Fruit fly (Drosophila melanogaster) whole organism, prepupa: ENCODE results near the gene tx.

Experiments used
- Blimp-1 ChIP-seq: fragments of 200-800 bp; sonication (Bioruptor generic); optimal IDR thresholded peaks from 3 replicates; lab custom pipeline; 2017; ENCODE audit warnings: missing biosample characterization, missing genetic modification characterization, mild to moderate bottlenecking, moderate library complexity, missing genetic modification reagents
- CG10631 ChIP-seq: fragments of 200-800 bp; sonication (Bioruptor generic); optimal IDR thresholded peaks from 2 replicates; lab custom pipeline; 2016; ENCODE audit warnings: missing biosample characterization, missing genetic modification characterization
- CG10669 ChIP-seq: fragments of 200-800 bp; sonication (Bioruptor generic); optimal IDR thresholded peaks from 3 replicates; lab custom pipeline; 2018; ENCODE audit warnings: missing biosample characterization, mild to moderate bottlenecking, missing genetic modification characterization, moderate library complexity
- CG15336 ChIP-seq: fragments of 200-800 bp; sonication (Bioruptor generic); IDR thresholded peaks from 2 replicates; pipeline ENCODE4 v1.3.6; 2022; ENCODE audit warnings: missing biosample characterization, missing genetic modification characterization
- CG16779 ChIP-seq: fragments of 200-800 bp; sonication (Bioruptor generic); optimal IDR thresholded peaks from 3 replicates; lab custom pipeline; 2017; ENCODE audit warnings: missing biosample characterization, mild to moderate bottlenecking, missing genetic modification characterization
- CG3032 ChIP-seq: fragments of 200-800 bp; optimal IDR thresholded peaks from 2 replicates; lab custom pipeline; 2019; ENCODE audit warnings: missing biosample characterization, mild to moderate bottlenecking, missing genetic modification characterization, moderate library complexity
- CG31627 ChIP-seq: fragments of 200-800 bp; sonication (Bioruptor generic); optimal IDR thresholded peaks from 3 replicates; lab custom pipeline; 2016; ENCODE audit warnings: missing biosample characterization, missing genetic modification characterization
- CG34406 ChIP-seq: fragments of 200-800 bp; sonication (Bioruptor generic); optimal IDR thresholded peaks from 3 replicates; lab custom pipeline; 2016; ENCODE audit warnings: missing biosample characterization, missing genetic modification characterization
- CG4318 ChIP-seq: fragments of 200-800 bp; sonication (Bioruptor generic); optimal IDR thresholded peaks from 3 replicates; lab custom pipeline; 2017; ENCODE audit warnings: missing biosample characterization, mild to moderate bottlenecking, missing genetic modification characterization
- CG6163 ChIP-seq: fragments of 200-800 bp; sonication (Bioruptor generic); IDR thresholded peaks from 3 replicates; pipeline ENCODE4 v1.3.6; 2022; ENCODE audit warnings: missing biosample characterization, missing genetic modification characterization
- CG6276 ChIP-seq: fragments of 200-800 bp; sonication (Bioruptor generic); optimal IDR thresholded peaks from 2 replicates; lab custom pipeline; 2017; ENCODE audit warnings: missing biosample characterization, mild to moderate bottlenecking, missing genetic modification characterization
- CG6792 ChIP-seq: fragments of 200-800 bp; sonication (Bioruptor generic); optimal IDR thresholded peaks from 3 replicates; lab custom pipeline; 2016; ENCODE audit warnings: missing biosample characterization, missing genetic modification characterization
- CG6808 ChIP-seq: fragments of 200-800 bp; sonication (Bioruptor generic); optimal IDR thresholded peaks from 3 replicates; lab custom pipeline; 2017; ENCODE audit warnings: missing biosample characterization, missing genetic modification characterization, mild to moderate bottlenecking, moderate library complexity, missing genetic modification reagents
- CG6854 ChIP-seq: fragments of 200-800 bp; sonication (Bioruptor generic); optimal IDR thresholded peaks from 2 replicates; lab custom pipeline; 2017; ENCODE audit warnings: missing biosample characterization, mild to moderate bottlenecking, missing genetic modification characterization
- CG7368 ChIP-seq: fragments of 200-800 bp; sonication (Bioruptor generic); optimal IDR thresholded peaks from 3 replicates; lab custom pipeline; 2016; ENCODE audit warnings: missing biosample characterization, missing genetic modification characterization
- CG8119 ChIP-seq: fragments of 200-800 bp; sonication (Bioruptor generic); IDR thresholded peaks from 3 replicates; pipeline ENCODE4 v1.3.6; 2022; ENCODE audit warnings: missing biosample characterization, missing genetic modification characterization
- Eip78C ChIP-seq: fragments of 200-800 bp; sonication (Bioruptor generic); peaks from one replicate; lab custom pipeline; 2016; ENCODE audit warnings: missing biosample characterization, missing genetic modification characterization
- Eip93F ChIP-seq: fragments of 200-800 bp; sonication (Bioruptor generic); optimal IDR thresholded peaks from 2 replicates; lab custom pipeline; 2016; ENCODE audit warnings: missing biosample characterization, mild to moderate bottlenecking, missing genetic modification characterization
- Ets21C ChIP-seq: fragments of 200-800 bp; sonication (Bioruptor generic); optimal IDR thresholded peaks from 3 replicates; lab custom pipeline; 2016; ENCODE audit warnings: missing biosample characterization, missing genetic modification characterization
- Ets96B ChIP-seq: fragments of 200-800 bp; optimal IDR thresholded peaks from 2 replicates; lab custom pipeline; 2019; ENCODE audit warnings: missing biosample characterization, mild to moderate bottlenecking, missing genetic modification characterization, moderate library complexity
- Gug ChIP-seq: fragments of 200-800 bp; sonication (Bioruptor generic); IDR thresholded peaks from 2 replicates; pipeline ENCODE4 v1.3.6; 2022; ENCODE audit warnings: missing biosample characterization, missing genetic modification characterization
- Hr38 ChIP-seq: sonication (Bioruptor generic); optimal IDR thresholded peaks from 2 replicates; lab custom pipeline; 2016; ENCODE audit warnings: missing biosample characterization, missing genetic modification characterization
- Hr4 ChIP-seq: fragments of 200-800 bp; sonication (Bioruptor generic); optimal IDR thresholded peaks from 3 replicates; lab custom pipeline; 2016; ENCODE audit warnings: missing biosample characterization, missing genetic modification characterization
- Lpt ChIP-seq: fragments of 200-800 bp; sonication (Bioruptor generic); optimal IDR thresholded peaks from 3 replicates; lab custom pipeline; 2016; ENCODE audit warnings: missing biosample characterization, missing genetic modification characterization
- Met ChIP-seq: fragments of 200-800 bp; sonication (Bioruptor generic); optimal IDR thresholded peaks from 3 replicates; lab custom pipeline; 2016; ENCODE audit warnings: missing biosample characterization, missing genetic modification characterization
- Smox ChIP-seq: fragments of 200-800 bp; sonication (Bioruptor generic); optimal IDR thresholded peaks from 3 replicates; lab custom pipeline; 2016; ENCODE audit warnings: missing biosample characterization, missing genetic modification characterization
- Sox102F ChIP-seq: fragments of 200-800 bp; sonication (Bioruptor generic); optimal IDR thresholded peaks from 2 replicates; lab custom pipeline; 2016; ENCODE audit warnings: missing biosample characterization, mild to moderate bottlenecking, missing genetic modification characterization
- cyc ChIP-seq: fragments of 200-800 bp; sonication (Bioruptor generic); optimal IDR thresholded peaks from 3 replicates; lab custom pipeline; 2016; ENCODE audit warnings: missing biosample characterization, missing genetic modification characterization
- dac ChIP-seq: fragments of 200-800 bp; sonication (Bioruptor generic); optimal IDR thresholded peaks from 2 replicates; lab custom pipeline; 2017; ENCODE audit warnings: missing biosample characterization, mild to moderate bottlenecking, missing genetic modification characterization
- dsx ChIP-seq: fragments of 200-800 bp; optimal IDR thresholded peaks from 3 replicates; lab custom pipeline; 2019; ENCODE audit warnings: missing biosample characterization, mild to moderate bottlenecking, missing genetic modification characterization, moderate library complexity; ENCODE audit not compliant: poor library complexity, severe bottlenecking
- eg ChIP-seq: fragments of 200-800 bp; sonication (Bioruptor generic); IDR thresholded peaks from 3 replicates; pipeline ENCODE4 v1.3.6; 2022; ENCODE audit warnings: missing biosample characterization, missing genetic modification characterization
- fd85E ChIP-seq: fragments of 200-800 bp; sonication (Bioruptor generic); optimal IDR thresholded peaks from 3 replicates; lab custom pipeline; 2016; ENCODE audit warnings: missing biosample characterization, missing genetic modification characterization
- fkh ChIP-seq: fragments of 200-800 bp; sonication (Bioruptor generic); optimal IDR thresholded peaks from 3 replicates; lab custom pipeline; 2017; ENCODE audit warnings: missing biosample characterization, mild to moderate bottlenecking, missing genetic modification characterization, moderate library complexity
- pdm3 ChIP-seq: fragments of 200-800 bp; sonication (Bioruptor generic); optimal IDR thresholded peaks from 3 replicates; lab custom pipeline; 2016; ENCODE audit warnings: missing biosample characterization, missing genetic modification characterization
- salr ChIP-seq, 2 experiments: fragments of 200-800 bp; sonication (Bioruptor generic); optimal IDR thresholded peaks; 3 replicates each; lab custom pipeline; 2016 to 2018; ENCODE audit warnings: missing biosample characterization in 2 of 2, missing genetic modification characterization in 2 of 2, mild to moderate bottlenecking in 1 of 2
- spab ChIP-seq: fragments of 200-800 bp; sonication (Bioruptor generic); optimal IDR thresholded peaks from 2 replicates; lab custom pipeline; 2017; ENCODE audit warnings: missing biosample characterization, mild to moderate bottlenecking, missing genetic modification characterization, missing genetic modification reagents
- ss ChIP-seq, 2 experiments: fragments of 200-800 bp; sonication (Bioruptor generic); optimal IDR thresholded peaks; 2 replicates in 1 of 2; 3 replicates in 1 of 2; lab custom pipeline; 2017 to 2018; ENCODE audit warnings: mild to moderate bottlenecking in 2 of 2, missing biosample characterization in 2 of 2, missing genetic modification characterization in 2 of 2, moderate library complexity in 1 of 2
- topi ChIP-seq: fragments of 200-800 bp; sonication (Bioruptor generic); optimal IDR thresholded peaks from 3 replicates; lab custom pipeline; 2016; ENCODE audit warnings: missing biosample characterization, missing genetic modification characterization
- vri ChIP-seq: fragments of 200-800 bp; sonication (Bioruptor generic); optimal IDR thresholded peaks from 3 replicates; lab custom pipeline; 2016; ENCODE audit warnings: missing biosample characterization, mild to moderate bottlenecking, missing genetic modification characterization

Gene tx

DNA sequence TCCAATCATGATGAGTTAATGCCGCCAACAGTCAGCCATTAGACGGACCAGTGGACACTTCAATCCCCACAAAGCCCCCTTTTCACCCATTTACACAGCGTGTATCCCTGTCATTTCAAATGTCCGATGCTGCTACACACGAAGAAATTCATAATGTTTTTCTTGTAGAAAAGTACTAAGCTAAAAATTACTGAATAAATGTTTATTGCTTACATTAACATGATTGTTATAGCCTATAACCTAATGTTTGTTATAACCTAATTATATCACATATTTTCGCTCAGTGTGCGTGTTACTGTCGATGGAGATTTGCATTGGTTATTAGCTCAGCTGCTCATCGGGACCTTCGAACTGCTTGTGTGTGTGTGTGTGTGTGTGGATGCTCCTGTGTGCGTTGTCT is 4.0 kb upstream of the tx start (continued):
- TF ChIP-seq CG34406 (GFP tag; lab: Kevin White, UChicago) (peak; percentile 30), CG10669 (GFP tag; lab: Kevin White, UChicago) (peak; percentile 31), CG7368 (GFP tag; lab: Kevin White, UChicago) (no peak), CG6792 (GFP tag; lab: Kevin White, UChicago) (peak; percentile 45), CG6276 (peak; percentile 23), CG6808 (GFP tag; lab: Kevin White, UChicago) (no peak), dsx (GFP tag; lab: Kevin White, UChicago) (no peak)

DNA sequence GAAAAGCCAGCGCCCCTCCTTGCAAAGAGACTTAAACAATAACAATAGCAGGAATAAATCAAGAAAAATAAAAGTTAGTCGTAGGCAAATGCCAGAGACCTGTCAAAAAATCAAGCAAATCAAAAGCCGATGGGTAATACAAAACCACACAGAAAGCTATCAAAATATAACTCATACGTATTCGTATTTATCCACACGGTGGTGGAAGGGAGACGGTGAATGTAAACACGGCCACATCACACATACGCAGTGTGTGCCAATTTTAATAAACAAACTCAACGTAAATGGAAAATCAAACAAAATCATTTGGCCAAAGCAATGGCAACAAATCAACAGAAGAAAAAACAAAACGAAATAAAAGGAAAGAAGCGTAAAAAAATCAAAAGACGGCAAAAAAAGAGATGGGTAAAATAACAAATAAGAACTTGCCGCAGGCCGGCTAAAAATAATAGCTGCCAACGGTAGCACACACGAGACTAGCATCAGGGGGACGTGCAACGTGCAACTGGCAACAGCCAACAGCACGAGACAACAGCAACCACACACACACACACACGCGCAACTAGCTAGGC is 2.1 kb downstream of the tx start:
- TF ChIP-seq spab (GFP tag; lab: Kevin White, UChicago) = peak; percentile 3
- TF ChIP-seq fkh (GFP tag; lab: Kevin White, UChicago) = peak; percentile 17
- TF ChIP-seq ss (GFP tag; optimal IDR thresholded peaks at IDR 0.05; lab: Kevin White, UChicago) = no peak
- no peak for TF ChIP-seq CG7368 (GFP tag; lab: Kevin White, UChicago)
- TF ChIP-seq dsx (GFP tag; lab: Kevin White, UChicago) = peak; percentile 14
- peak; percentile 72; the same call in 2 of the 3 replicates for TF ChIP-seq eg (GFP tag; lab: Robert Waterston, UW)
- peak; percentile 51; the same call in 2 of the 3 replicates for TF ChIP-seq CG6163 (GFP tag; lab: Robert Waterston, UW)
- peak; percentile 76 for TF ChIP-seq CG6276
- no peak for TF ChIP-seq CG34406 (GFP tag; lab: Kevin White, UChicago)
- TF ChIP-seq Hr38 (GFP tag; lab: Kevin White, UChicago) = no peak
- no peak for TF ChIP-seq Gug (GFP tag; lab: Robert Waterston, UW)
- no peak for TF ChIP-seq vri (GFP tag; lab: Kevin White, UChicago)
- peak; percentile 11 for TF ChIP-seq CG16779 (tag; lab: Kevin White, UChicago)
- peak; percentile 5 for TF ChIP-seq CG6808 (GFP tag; lab: Kevin White, UChicago)
- no peak for TF ChIP-seq pdm3
- TF ChIP-seq CG15336 (GFP tag; lab: Robert Waterston, UW) = peak; percentile 65
- TF ChIP-seq fd85E (GFP tag; lab: Kevin White, UChicago) = no peak
- peak; percentile 55 for TF ChIP-seq CG8119 (GFP tag; lab: Robert Waterston, UW)
- TF ChIP-seq Ets96B (tag; lab: Kevin White, UChicago) = no peak

DNA sequence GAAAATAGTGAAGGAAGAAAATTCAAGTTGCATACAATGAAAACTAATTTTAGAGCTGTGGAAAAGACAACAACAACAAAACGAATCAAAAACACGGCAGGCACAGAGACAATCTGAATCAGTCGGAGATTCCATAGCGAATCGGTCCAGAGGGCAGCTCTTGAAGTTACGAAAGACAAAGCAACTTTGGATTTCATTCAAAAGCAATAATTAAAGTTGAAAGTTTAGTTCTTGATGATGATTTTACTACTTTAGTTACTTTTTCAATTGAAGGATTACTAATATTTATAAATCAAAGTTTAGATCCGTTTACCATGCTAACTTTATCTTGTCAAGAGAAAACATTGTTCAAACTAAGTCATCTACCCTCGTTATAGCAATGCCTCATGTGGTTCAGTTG is 2.8 kb downstream of the tx start:
- TF ChIP-seq Eip93F (GFP tag; lab: Kevin White, UChicago) (no peak), CG6163 (GFP tag; lab: Robert Waterston, UW) (no peak), CG16779 (tag; lab: Kevin White, UChicago) (no peak), CG4318 (GFP tag; lab: Kevin White, UChicago) (peak; percentile 1), CG10631 (GFP tag; lab: Kevin White, UChicago) (peak; percentile 15), Hr4 (GFP tag; lab: Kevin White, UChicago) (peak; percentile 12), Eip78C (peak; percentile 36), CG15336 (GFP tag; lab: Robert Waterston, UW) (peak; percentile 15; the same call in 1 of the 2 replicates), CG34406 (GFP tag; lab: Kevin White, UChicago) (no peak), Ets96B (tag; lab: Kevin White, UChicago) (no peak)

DNA sequence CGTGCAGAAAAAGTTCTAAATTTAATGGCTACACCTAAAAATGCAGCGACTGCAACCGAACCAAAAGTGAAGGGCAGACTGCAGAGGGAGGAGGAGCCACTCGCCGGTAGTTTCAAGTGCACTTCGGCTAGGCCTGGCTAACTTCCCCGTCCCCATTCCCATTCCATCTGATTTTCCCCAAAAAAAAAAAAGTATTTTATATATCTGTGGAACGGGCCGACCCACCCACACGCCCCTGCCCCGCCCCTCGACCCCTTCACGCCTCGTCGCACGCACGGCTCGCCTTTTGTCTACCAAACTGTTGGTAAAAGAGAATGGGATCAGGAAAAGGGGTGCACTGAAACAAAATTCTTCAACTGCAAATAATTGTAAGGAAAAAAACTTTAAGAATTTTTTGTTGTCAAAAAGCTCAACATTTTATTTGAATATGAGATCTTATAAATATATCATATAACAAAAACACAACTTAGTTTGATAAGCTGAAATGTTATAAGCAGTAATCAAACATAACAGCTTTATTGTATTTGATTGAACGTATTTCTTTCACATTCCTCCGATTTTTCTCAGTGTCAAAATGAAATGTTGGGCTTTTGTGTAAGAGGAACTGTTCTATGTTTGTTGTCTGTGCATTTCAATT is 3.4 kb downstream of the tx start:
- TF ChIP-seq Ets96B (tag; lab: Kevin White, UChicago) = peak; percentile 50
- TF ChIP-seq CG31627 = no peak
- no peak for TF ChIP-seq Met (GFP tag; lab: Kevin White, UChicago)
- peak; percentile 53 for TF ChIP-seq Gug (GFP tag; lab: Robert Waterston, UW)
- TF ChIP-seq Smox (GFP tag; lab: Kevin White, UChicago) = no peak
- no peak for TF ChIP-seq Eip93F (GFP tag; lab: Kevin White, UChicago)
- TF ChIP-seq topi (GFP tag; lab: Kevin White, UChicago) = no peak
- TF ChIP-seq CG6808 (GFP tag; lab: Kevin White, UChicago) = no peak
- TF ChIP-seq Ets21C = no peak
- no peak for TF ChIP-seq CG3032 (tag; lab: Kevin White, UChicago)
- TF ChIP-seq CG7368 (GFP tag; lab: Kevin White, UChicago) = no peak
- TF ChIP-seq CG6854 = no peak
- TF ChIP-seq eg (GFP tag; lab: Robert Waterston, UW) = peak; percentile 61
- TF ChIP-seq dsx (GFP tag; lab: Kevin White, UChicago) = peak; percentile 22
- peak in 1 of 2 experiments; percentile 44 for TF ChIP-seq salr (GFP tag; optimal IDR thresholded peaks at IDR 0.05; lab: Kevin White, UChicago)
- TF ChIP-seq Lpt = peak; percentile 33
- TF ChIP-seq ss (GFP tag; optimal IDR thresholded peaks at IDR 0.05; lab: Kevin White, UChicago) = no peak
- TF ChIP-seq Blimp-1 (GFP tag; lab: Kevin White, UChicago) = no peak
- TF ChIP-seq spab (GFP tag; lab: Kevin White, UChicago) = no peak
- peak; percentile 63; the same call in 1 of the 2 replicates for TF ChIP-seq CG15336 (GFP tag; lab: Robert Waterston, UW)
- TF ChIP-seq CG8119 (GFP tag; lab: Robert Waterston, UW) = peak; percentile 56; the same call in 1 of the 3 replicates
- TF ChIP-seq dac (GFP tag; lab: Kevin White, UChicago) = no peak
- TF ChIP-seq CG10669 (GFP tag; lab: Kevin White, UChicago) = peak; percentile 26
- no peak for TF ChIP-seq cyc
- TF ChIP-seq CG34406 (GFP tag; lab: Kevin White, UChicago) = no peak
- peak; percentile 66 for TF ChIP-seq CG6276
- no peak for TF ChIP-seq Sox102F
